Worm (Caenorhabditis elegans) whole organism, L3 larva: ENCODE data around the gene sre-6.

Experiments
- R02D3.7 ChIP-seq: fragments of 150-350 bp; optimal IDR thresholded peaks from 2 replicates; lab custom pipeline; 2014; ENCODE audit warnings: missing biosample characterization, missing genetic modification characterization
- ZK546.5 ChIP-seq: sonication (generic microtip); optimal IDR thresholded peaks from 2 replicates; lab custom pipeline; 2017; ENCODE audit warnings: missing biosample characterization, missing genetic modification characterization
- aly-2 ChIP-seq: fragments of 150-350 bp; optimal IDR thresholded peaks from 2 replicates; lab custom pipeline; 2014; ENCODE audit warnings: missing biosample characterization, missing genetic modification characterization
- ama-1 ChIP-seq: fragments of 150-350 bp; optimal IDR thresholded peaks from 2 replicates; lab custom pipeline; 2018
- ceh-28 ChIP-seq: fragments of 150-350 bp; optimal IDR thresholded peaks from 2 replicates; lab custom pipeline; 2014; ENCODE audit warnings: missing biosample characterization, missing genetic modification reagents, missing genetic modification characterization
- ceh-82 ChIP-seq: fragments of 150-350 bp; optimal IDR thresholded peaks from 2 replicates; lab custom pipeline; 2014; ENCODE audit warnings: missing biosample characterization, missing genetic modification characterization
- egl-27 ChIP-seq: sonication (generic microtip); optimal IDR thresholded peaks from 4 replicates; lab custom pipeline; 2017; ENCODE audit warnings: missing biosample characterization, missing genetic modification reagents, missing genetic modification characterization
- egl-5 ChIP-seq: fragments of 150-350 bp; optimal IDR thresholded peaks from 2 replicates; lab custom pipeline; 2017; ENCODE audit warnings: missing biosample characterization, missing genetic modification reagents, missing genetic modification characterization, inconsistent platforms
- elt-1 ChIP-seq: fragments of 150-350 bp; optimal IDR thresholded peaks from 2 replicates; lab custom pipeline; 2014; ENCODE audit warnings: missing biosample characterization, missing genetic modification characterization
- elt-2 ChIP-seq: sonication (generic microtip); optimal IDR thresholded peaks from 2 replicates; lab custom pipeline; 2016; ENCODE audit warnings: missing genetic modification reagents, mild to moderate bottlenecking, missing genetic modification characterization, missing compliant biosample characterization
- elt-3 ChIP-seq, 3 experiments: fragments of 150-350 bp in 1 of 3; sonication (generic microtip) in 2 of 3; optimal IDR thresholded peaks; 2 replicates in 2 of 3; 4 replicates in 1 of 3; lab custom pipeline; 2014 to 2017; ENCODE audit warnings: missing biosample characterization in 3 of 3, missing genetic modification characterization in 3 of 3
- fkh-10 ChIP-seq: sonication (generic microtip); optimal IDR thresholded peaks from 2 replicates; lab custom pipeline; 2017; ENCODE audit warnings: missing biosample characterization, missing genetic modification reagents, missing genetic modification characterization
- fkh-2 ChIP-seq: fragments of 150-350 bp; optimal IDR thresholded peaks from 2 replicates; lab custom pipeline; 2014; ENCODE audit warnings: missing biosample characterization, missing genetic modification reagents, missing genetic modification characterization
- fos-1 ChIP-seq: fragments of 150-350 bp; optimal IDR thresholded peaks from 2 replicates; lab custom pipeline; 2014; ENCODE audit warnings: missing biosample characterization, missing genetic modification characterization
- hmg-11 ChIP-seq: sonication (generic microtip); optimal IDR thresholded peaks from 2 replicates; lab custom pipeline; 2016; ENCODE audit warnings: missing genetic modification characterization, missing compliant biosample characterization
- jun-1 ChIP-seq: fragments of 150-350 bp; optimal IDR thresholded peaks from 2 replicates; lab custom pipeline; 2014; ENCODE audit warnings: missing biosample characterization, missing genetic modification reagents, missing genetic modification characterization
- lin-15B ChIP-seq: fragments of 150-350 bp; optimal IDR thresholded peaks from 2 replicates; lab custom pipeline; 2014; ENCODE audit warnings: missing biosample characterization, missing genetic modification characterization
- lin-39 ChIP-seq: fragments of 150-350 bp; optimal IDR thresholded peaks from 2 replicates; lab custom pipeline; 2018; ENCODE audit warnings: missing biosample characterization, missing genetic modification reagents, missing genetic modification characterization
- lsy-12 ChIP-seq: sonication (generic microtip); optimal IDR thresholded peaks from 2 replicates; lab custom pipeline; 2016; ENCODE audit warnings: mild to moderate bottlenecking, missing genetic modification characterization, missing compliant biosample characterization
- mdl-1 ChIP-seq: fragments of 150-350 bp; optimal IDR thresholded peaks from 2 replicates; lab custom pipeline; 2014; ENCODE audit warnings: missing biosample characterization, missing genetic modification characterization
- mml-1 ChIP-seq: fragments of 150-350 bp; sonication (generic microtip); optimal IDR thresholded peaks from 3 replicates; lab custom pipeline; 2014; ENCODE audit warnings: missing biosample characterization, missing genetic modification characterization
- nfya-1 ChIP-seq: sonication (generic microtip); optimal IDR thresholded peaks from 2 replicates; lab custom pipeline; 2017; ENCODE audit warnings: missing genetic modification characterization, mild to moderate bottlenecking, missing compliant biosample characterization, antibody characterized with exemption, moderate library complexity; ENCODE audit not compliant: insufficient read depth
- nhr-11 ChIP-seq: fragments of 150-350 bp; optimal IDR thresholded peaks from 2 replicates; lab custom pipeline; 2014; ENCODE audit warnings: missing biosample characterization, missing genetic modification characterization
- nhr-12 ChIP-seq: fragments of 150-350 bp; optimal IDR thresholded peaks from 2 replicates; lab custom pipeline; 2014; ENCODE audit warnings: missing biosample characterization, missing genetic modification characterization
- nhr-23 ChIP-seq: fragments of 150-350 bp; optimal IDR thresholded peaks from 2 replicates; lab custom pipeline; 2014; ENCODE audit warnings: missing biosample characterization, missing genetic modification reagents, missing genetic modification characterization
- nhr-237 ChIP-seq: fragments of 150-350 bp; optimal IDR thresholded peaks from 2 replicates; lab custom pipeline; 2014; ENCODE audit warnings: missing biosample characterization, missing genetic modification characterization
- nhr-25 ChIP-seq: sonication (generic microtip); optimal IDR thresholded peaks from 2 replicates; lab custom pipeline; 2017; ENCODE audit warnings: missing biosample characterization, missing genetic modification characterization
- nhr-43 ChIP-seq: sonication (generic microtip); optimal IDR thresholded peaks from 2 replicates; lab custom pipeline; 2016; ENCODE audit warnings: mild to moderate bottlenecking, missing genetic modification characterization, missing compliant biosample characterization; ENCODE audit not compliant: poor library complexity, severe bottlenecking
- nhr-67 ChIP-seq: fragments of 150-350 bp; optimal IDR thresholded peaks from 2 replicates; lab custom pipeline; 2014; ENCODE audit warnings: missing biosample characterization, missing genetic modification characterization
- nhr-76 ChIP-seq: fragments of 150-350 bp; sonication (generic microtip); optimal IDR thresholded peaks from 5 replicates; lab custom pipeline; 2014; ENCODE audit warnings: missing biosample characterization, missing genetic modification characterization
- nhr-77 ChIP-seq: fragments of 150-350 bp; optimal IDR thresholded peaks from 2 replicates; lab custom pipeline; 2014; ENCODE audit warnings: missing biosample characterization, missing genetic modification characterization
- pha-4 ChIP-seq: fragments of 150-350 bp; optimal IDR thresholded peaks from 2 replicates; lab custom pipeline; 2014; ENCODE audit warnings: missing biosample characterization, missing genetic modification reagents, missing genetic modification characterization
- pqm-1 ChIP-seq: fragments of 150-350 bp; optimal IDR thresholded peaks from 2 replicates; lab custom pipeline; 2017; ENCODE audit warnings: missing biosample characterization, missing genetic modification characterization, inconsistent platforms
- skn-1 ChIP-seq: fragments of 150-350 bp; optimal IDR thresholded peaks from 2 replicates; lab custom pipeline; 2014; ENCODE audit warnings: missing biosample characterization, missing genetic modification characterization
- snpc-4 ChIP-seq: fragments of 150-350 bp; optimal IDR thresholded peaks from 2 replicates; lab custom pipeline; 2014; ENCODE audit warnings: missing biosample characterization, missing genetic modification characterization
- tbx-2 ChIP-seq: sonication (generic microtip); optimal IDR thresholded peaks from 2 replicates; lab custom pipeline; 2016; ENCODE audit warnings: mild to moderate bottlenecking, missing genetic modification characterization, missing compliant biosample characterization
- unc-62 ChIP-seq: fragments of 150-350 bp; sonication (generic microtip); optimal IDR thresholded peaks from 4 replicates; lab custom pipeline; 2014; ENCODE audit warnings: missing biosample characterization, missing genetic modification reagents, missing genetic modification characterization
- zag-1 ChIP-seq: fragments of 150-350 bp; optimal IDR thresholded peaks from 2 replicates; lab custom pipeline; 2014; ENCODE audit warnings: missing biosample characterization, missing genetic modification characterization

Gene sre-6

DNA sequence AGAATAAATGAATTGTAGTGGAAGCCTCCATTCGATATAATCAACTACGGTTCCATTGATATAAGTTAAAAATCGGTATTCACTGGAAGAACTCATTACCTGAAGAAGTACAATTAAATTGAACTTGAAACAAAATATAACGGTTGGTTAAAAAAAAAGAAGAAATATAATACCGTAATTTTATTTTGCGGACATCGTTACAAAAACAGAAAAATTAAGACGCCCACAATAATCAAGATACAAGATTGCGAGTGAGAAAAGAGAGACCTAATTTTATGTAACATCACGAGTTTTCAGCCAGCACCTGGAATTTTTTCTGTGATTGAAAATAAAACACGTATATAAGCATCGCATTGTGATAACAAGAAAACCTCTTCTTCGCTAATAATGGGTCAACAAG is at the start of gene sre-6:
Gene sre-6, minus strand, starts transcription at position 101 of the 400 bp plus-strand sequence.
- TF ChIP-seq mml-1 (tag; lab: Kevin White, UChicago), result no peak
- no peak for TF ChIP-seq nhr-43

DNA sequence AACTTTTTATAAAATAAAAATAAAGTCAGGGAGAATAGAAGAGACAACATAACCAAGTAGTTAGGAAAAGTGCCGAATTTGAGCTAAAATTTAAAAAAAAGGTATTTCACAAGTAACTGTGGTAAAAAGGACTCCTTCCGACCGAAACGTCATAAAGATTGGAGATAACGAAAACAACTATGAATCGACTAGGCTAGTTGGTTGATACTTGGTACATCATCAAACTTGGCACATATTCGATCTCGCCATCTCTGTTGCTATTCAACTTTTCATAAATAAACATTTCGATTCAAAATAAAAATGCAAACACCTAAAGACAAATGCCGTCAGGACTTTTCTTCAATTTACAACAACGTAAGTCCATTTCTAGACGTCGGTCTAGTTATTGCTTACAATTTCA is 49.2 kb upstream of the sre-6 start, which contains the start of gene C29A12.22:
Gene C29A12.22, plus strand, starts transcription at position 301 of the 400 bp plus-strand sequence.
- TF ChIP-seq elt-2 (tag; lab: Kevin White, UChicago) (no peak), nhr-77 (tag; lab: Kevin White, UChicago) (no peak), nhr-12 (tag; lab: Kevin White, UChicago) (no peak), aly-2 (tag; lab: Kevin White, UChicago) (no peak), ceh-28 (tag; lab: Kevin White, UChicago) (no peak), ama-1 (lab: Kevin White, UChicago) (no peak), egl-5 (tag; lab: Kevin White, UChicago) (no peak), skn-1 (tag; lab: Kevin White, UChicago) (no peak), fos-1 (no peak), jun-1 (tag; lab: Kevin White, UChicago) (no peak)

DNA sequence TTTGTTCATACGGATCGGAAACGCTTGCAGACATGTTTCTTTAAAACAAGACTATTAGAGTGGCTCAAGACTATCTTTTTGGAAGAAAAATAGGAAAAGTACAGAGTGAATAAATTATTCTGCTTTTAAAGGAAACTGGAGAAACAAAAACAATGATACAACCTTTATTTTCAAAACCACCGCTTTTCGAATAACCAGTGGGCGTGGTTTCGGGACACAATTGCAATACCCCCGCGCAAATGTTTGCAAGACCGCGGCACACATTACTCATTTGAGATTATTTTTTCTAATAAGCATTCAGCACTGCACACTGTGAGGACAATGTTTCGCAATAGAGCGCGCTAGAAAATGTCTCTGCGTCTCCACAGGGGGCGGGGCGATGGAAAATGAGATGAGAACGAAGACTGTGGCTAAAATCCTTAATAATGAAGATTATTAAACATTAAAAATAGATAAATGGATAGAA is 45.3 kb upstream of the sre-6 start, which contains the start of gene plrg-1:
Gene plrg-1, minus strand, starts transcription at position 51 of the 466 bp plus-strand sequence.
- TF ChIP-seq lsy-12 (tag; lab: Kevin White, UChicago) (peak; percentile 82), tbx-2 (tag; lab: Kevin White, UChicago) (peak; percentile 60), mdl-1 (tag; lab: Kevin White, UChicago) (peak; percentile 6), hmg-11 (tag; lab: Kevin White, UChicago) (peak; percentile 93), lin-39 (peak; percentile 89), nhr-77 (tag; lab: Kevin White, UChicago) (peak; percentile 17), nhr-25 (tag; lab: Kevin White, UChicago) (peak; percentile 86), lin-15B (tag; lab: Kevin White, UChicago) (peak; percentile 92), nhr-23 (tag; lab: Kevin White, UChicago) (peak; percentile 94), fos-1 (no peak), ZK546.5 (tag; lab: Kevin White, UChicago) (no peak), elt-3 (tag; optimal IDR thresholded peaks at IDR 0.05; lab: Kevin White, UChicago) (peak in 1 of 3 experiments; percentile 21), ceh-82 (tag; lab: Kevin White, UChicago) (peak; percentile 72), egl-5 (tag; lab: Kevin White, UChicago) (peak; percentile 92), nhr-11 (tag; lab: Kevin White, UChicago) (no peak), skn-1 (tag; lab: Kevin White, UChicago) (peak; percentile 66), ceh-28 (tag; lab: Kevin White, UChicago) (peak; percentile 82), pqm-1 (tag; lab: Kevin White, UChicago) (peak; percentile 47), egl-27 (peak; percentile 41), nhr-12 (tag; lab: Kevin White, UChicago) (no peak), snpc-4 (tag; lab: Kevin White, UChicago) (peak; percentile 90), nhr-76 (peak; percentile 56), mml-1 (tag; lab: Kevin White, UChicago) (no peak), jun-1 (tag; lab: Kevin White, UChicago) (peak; percentile 71), zag-1 (tag; lab: Kevin White, UChicago) (peak; percentile 54), R02D3.7 (tag; lab: Kevin White, UChicago) (peak; percentile 74), ama-1 (lab: Kevin White, UChicago) (no peak), nhr-43 (peak; percentile 96), unc-62 (GFP tag; lab: Kevin White, UChicago) (peak; percentile 66), elt-1 (peak; percentile 52), elt-2 (tag; lab: Kevin White, UChicago) (peak; percentile 79), fkh-10 (GFP tag; lab: Kevin White, UChicago) (peak; percentile 29), nhr-67 (peak; percentile 36), nhr-237 (tag; lab: Kevin White, UChicago) (no peak), fkh-2 (no peak), nfya-1 (tag; lab: Kevin White, UChicago) (peak; percentile 85), pha-4 (peak; percentile 92), aly-2 (tag; lab: Kevin White, UChicago) (no peak)
